Worm (Caenorhabditis elegans): Measurements from ENCODE around the gene olrn-1.

Gene olrn-1

DNA sequence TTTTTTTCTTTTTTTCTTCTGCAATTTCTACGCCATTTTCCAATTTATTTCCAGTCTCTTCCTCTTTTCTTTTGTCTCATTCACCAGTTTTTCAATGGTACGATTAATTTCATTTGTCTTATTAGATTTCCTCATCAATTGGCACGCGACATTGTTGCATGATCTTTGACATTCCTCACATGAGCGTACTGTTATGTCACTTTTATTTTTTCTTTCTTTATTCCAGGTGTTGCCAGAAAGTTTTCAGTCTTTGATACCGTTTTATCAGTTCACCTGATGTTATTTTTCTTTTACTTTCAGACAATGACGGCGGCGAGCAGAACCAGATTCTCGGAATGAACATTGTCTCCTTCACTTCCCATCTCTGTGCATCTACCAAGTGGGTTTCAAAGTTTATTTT, at the start of gene olrn-1, which contains the start of gene C02C6.14:
olrn-1 (plus strand) TSS at position 301 of the 400 bp plus-strand sequence.
C02C6.14 (plus strand) TSS at position 304 of the 400 bp plus-strand sequence.
- TF ChIP-seq ceh-19 (GFP tag; optimal IDR thresholded peaks at IDR 0.05) (no peak), ztf-16 (tag; optimal IDR thresholded peaks at IDR 0.05) (no peak), nfya-1 (tag; optimal IDR thresholded peaks at IDR 0.05) (no peak), ceh-14 (tag; optimal IDR thresholded peaks at IDR 0.05) (no peak), ceh-6 (GFP tag; optimal IDR thresholded peaks at IDR 0.05) (no peak), sdc-2 (tag; optimal IDR thresholded peaks at IDR 0.05) (no peak), npax-4 (tag; optimal IDR thresholded peaks at IDR 0.05) (no peak)

DNA sequence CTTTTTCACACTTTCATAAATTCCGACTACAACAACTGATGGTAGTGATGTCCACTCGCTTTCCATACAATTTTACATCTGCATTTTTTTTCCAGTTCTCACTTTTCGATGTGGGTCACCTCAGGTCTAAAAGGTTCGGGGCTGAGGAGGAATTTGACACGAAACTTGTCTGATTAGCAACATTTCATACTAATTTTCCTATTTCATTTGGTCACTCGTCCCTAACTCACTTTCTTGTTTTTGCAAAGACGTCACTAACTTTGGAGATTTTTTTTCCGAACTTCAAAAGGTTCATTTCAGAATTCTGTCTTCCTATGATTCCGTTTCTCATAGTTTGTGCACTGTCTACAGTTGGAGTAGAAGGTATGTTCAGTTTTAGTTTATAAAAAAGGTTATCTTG, 49.7 kb upstream of the olrn-1 start, which contains the start of gene H13N06.2:
H13N06.2 (plus strand) TSS at position 301 of the 400 bp plus-strand sequence.
- TF ChIP-seq ceh-48 (tag; optimal IDR thresholded peaks at IDR 0.05) (no peak), syd-9 (tag; optimal IDR thresholded peaks at IDR 0.05) (no peak), pros-1 (tag; optimal IDR thresholded peaks at IDR 0.05) (no peak), odd-2 (tag; optimal IDR thresholded peaks at IDR 0.05) (no peak), ref-2 (tag; optimal IDR thresholded peaks at IDR 0.05) (no peak), unc-86 (tag; optimal IDR thresholded peaks at IDR 0.05) (no peak), F13H6.1 (tag; optimal IDR thresholded peaks at IDR 0.05) (no peak), zip-5 (tag; optimal IDR thresholded peaks at IDR 0.05) (no peak), tbx-2 (tag; optimal IDR thresholded peaks at IDR 0.05) (no peak), lin-11 (tag; optimal IDR thresholded peaks at IDR 0.05) (no peak), ztf-16 (tag; optimal IDR thresholded peaks at IDR 0.05) (no peak), pat-9 (tag; optimal IDR thresholded peaks at IDR 0.05) (no peak)

- no peak for TF ChIP-seq elt-4 (tag; optimal IDR thresholded peaks at IDR 0.05)
- TF ChIP-seq K09A11.1 (tag; optimal IDR thresholded peaks at IDR 0.05; ENCODE audit: insufficient read depth), result no peak
- no peak for TF ChIP-seq Y22D7AL.16 (tag; optimal IDR thresholded peaks at IDR 0.05)
- TF ChIP-seq nfya-1 (tag; optimal IDR thresholded peaks at IDR 0.05), result no peak
- TF ChIP-seq pag-3 (tag; optimal IDR thresholded peaks at IDR 0.05; ENCODE audit: borderline replicate concordance), result no peak
- TF ChIP-seq ceh-18 (tag; optimal IDR thresholded peaks at IDR 0.05), result no peak
- TF ChIP-seq sdc-2 (tag; optimal IDR thresholded peaks at IDR 0.05), result no peak
- TF ChIP-seq pqm-1 (tag; optimal IDR thresholded peaks at IDR 0.05), result no peak
- no peak for TF ChIP-seq hlh-6 (tag; optimal IDR thresholded peaks at IDR 0.05)
- no peak for TF ChIP-seq hlh-13 (GFP tag; optimal IDR thresholded peaks at IDR 0.05)
- TF ChIP-seq dve-1 (tag; optimal IDR thresholded peaks at IDR 0.05), result no peak
- TF ChIP-seq C08G9.2 (tag; optimal IDR thresholded peaks at IDR 0.05), result no peak
- TF ChIP-seq ceh-9 (tag; optimal IDR thresholded peaks at IDR 0.05), result no peak
- no peak for TF ChIP-seq ztf-16 (tag; optimal IDR thresholded peaks at IDR 0.05)
- TF ChIP-seq C38D4.7 (GFP tag; optimal IDR thresholded peaks at IDR 0.05), result no peak
- TF ChIP-seq tbx-7 (tag; optimal IDR thresholded peaks at IDR 0.05), result no peak
- no peak for TF ChIP-seq che-1 (tag; optimal IDR thresholded peaks at IDR 0.05)
- no peak for TF ChIP-seq unc-3 (GFP tag; conservative IDR thresholded peaks at IDR 0.05)
- no peak for TF ChIP-seq unc-3 (tag; optimal IDR thresholded peaks at IDR 0.05)
Observed at ce11 chrX:15491110-15491509, 46.4 kb upstream of the olrn-1 start.

ce11 chrX:15492759-15493158, 44.7 kb upstream of the olrn-1 start:
- TF ChIP-seq pat-9 (tag; optimal IDR thresholded peaks at IDR 0.05) (no peak), unc-3 (GFP tag; conservative IDR thresholded peaks at IDR 0.05) (0 out of 2 replicates have a peak, but pooled peaks have one; percentile 39), unc-3 (tag; optimal IDR thresholded peaks at IDR 0.05) (no peak), npax-4 (tag; optimal IDR thresholded peaks at IDR 0.05) (no peak), che-1 (tag; optimal IDR thresholded peaks at IDR 0.05) (peak; percentile 25), ceh-34 (tag; optimal IDR thresholded peaks at IDR 0.05) (peak; percentile 75), fax-1 (tag; optimal IDR thresholded peaks at IDR 0.05) (no peak), ztf-16 (tag; optimal IDR thresholded peaks at IDR 0.05) (no peak), tbx-2 (tag; optimal IDR thresholded peaks at IDR 0.05) (peak; percentile 70), ceh-9 (tag; optimal IDR thresholded peaks at IDR 0.05) (no peak), hlh-13 (GFP tag; optimal IDR thresholded peaks at IDR 0.05) (no peak), dve-1 (tag; optimal IDR thresholded peaks at IDR 0.05) (peak; percentile 9), ceh-18 (tag; optimal IDR thresholded peaks at IDR 0.05) (peak; percentile 65), pax-1 (tag; optimal IDR thresholded peaks at IDR 0.05) (no peak), ceh-19 (GFP tag; optimal IDR thresholded peaks at IDR 0.05) (no peak), ceh-48 (tag; optimal IDR thresholded peaks at IDR 0.05) (peak; percentile 46), zip-5 (tag; optimal IDR thresholded peaks at IDR 0.05) (no peak), ttx-3 (tag; optimal IDR thresholded peaks at IDR 0.05) (peak; percentile 26), pha-4 (tag; optimal IDR thresholded peaks at IDR 0.05) (no peak), sox-4 (tag; optimal IDR thresholded peaks at IDR 0.05) (peak; percentile 34), hlh-8 (tag; optimal IDR thresholded peaks at IDR 0.05) (no peak), unc-86 (tag; optimal IDR thresholded peaks at IDR 0.05) (no peak), pag-3 (tag; optimal IDR thresholded peaks at IDR 0.05; ENCODE audit: borderline replicate concordance) (no peak), pqm-1 (tag; optimal IDR thresholded peaks at IDR 0.05) (no peak), ets-4 (tag; optimal IDR thresholded peaks at IDR 0.05) (no peak), ref-2 (tag; optimal IDR thresholded peaks at IDR 0.05) (no peak), madf-2 (tag; optimal IDR thresholded peaks at IDR 0.05) (peak; percentile 14), elt-2 (tag; optimal IDR thresholded peaks at IDR 0.05) (peak; percentile 53)

Measured in whole organism, late embryonic.